Worm (Caenorhabditis elegans) whole organism, young adult: ENCODE data around the gene F59F3.6.

Experiments used
- K12H6.12 ChIP-seq: fragments of 200-800 bp; sonication (Bioruptor generic); optimal IDR thresholded peaks from 2 replicates; lab custom pipeline; 2018; ENCODE audit warnings: mild to moderate bottlenecking, missing genetic modification characterization, missing compliant biosample characterization
- nfya-1 ChIP-seq: sonication (generic microtip); optimal IDR thresholded peaks from 2 replicates; lab custom pipeline; 2017; ENCODE audit warnings: antibody characterized with exemption, missing compliant biosample characterization, missing genetic modification characterization, borderline replicate concordance; ENCODE audit not compliant: insufficient read depth
- rec-8 ChIP-seq, 2 experiments: sonication (generic microtip); optimal IDR thresholded peaks; 2 replicates each; lab custom pipeline; 2016; ENCODE audit warnings: mild to moderate bottlenecking in 2 of 2, missing genetic modification characterization in 2 of 2, missing genetic modification reagents in 2 of 2, missing genotype in 2 of 2, missing biosample characterization in 1 of 2, missing compliant biosample characterization in 1 of 2, moderate library complexity in 1 of 2
- unc-62 ChIP-seq: fragments of 150-350 bp; optimal IDR thresholded peaks from 2 replicates; lab custom pipeline; 2014; ENCODE audit warnings: missing biosample characterization, missing genetic modification reagents, missing genetic modification characterization

DNA sequence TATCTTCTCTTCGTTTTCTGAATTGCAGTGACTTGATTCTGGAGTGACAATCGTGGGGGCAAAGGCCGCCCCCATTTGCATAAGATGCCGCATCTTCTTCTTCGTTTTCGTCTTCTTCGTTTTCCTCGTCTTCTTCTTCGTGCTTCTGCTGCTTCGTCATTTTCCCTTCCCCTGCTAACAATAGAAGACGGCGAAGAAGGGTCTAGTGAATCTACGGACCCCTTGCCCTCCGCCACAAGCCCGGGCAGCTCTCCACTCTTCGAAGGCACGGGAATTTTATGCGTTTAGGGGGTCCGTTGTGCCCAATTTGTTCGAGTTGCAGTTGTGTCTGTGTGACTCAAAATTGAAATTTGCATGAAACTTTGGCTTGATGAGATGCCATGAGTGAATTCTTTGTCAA is 32.8 kb upstream of the F59F3.6 start:
- TF ChIP-seq rec-8 (tag; optimal IDR thresholded peaks at IDR 0.05; lab: Kevin White, UChicago) (no peak), unc-62 (GFP tag; lab: Kevin White, UChicago) (no peak), nfya-1 (tag; lab: Kevin White, UChicago) (no peak), K12H6.12 (no peak)
